Worm (Caenorhabditis elegans): Measurements from ENCODE around the gene srg-22.

DNA sequence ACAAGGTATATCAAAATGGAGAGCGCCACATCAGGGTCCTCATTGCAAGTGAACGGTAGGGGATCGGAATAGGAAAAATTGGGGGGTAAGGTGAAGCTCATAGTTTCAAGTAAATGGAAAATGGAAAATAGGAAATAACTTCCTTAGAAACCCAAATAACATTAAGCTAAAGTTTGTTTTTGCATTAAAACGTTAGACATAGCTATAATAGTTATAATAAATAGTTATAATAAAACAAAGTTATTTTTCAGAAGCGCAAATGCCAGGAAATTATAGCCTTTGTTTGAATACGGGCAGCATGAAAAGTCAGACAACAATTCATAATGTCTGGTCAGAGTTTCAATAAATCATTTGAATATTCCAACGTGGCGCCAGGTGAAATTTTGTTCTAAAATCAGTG lies 7.3 kb upstream of the srg-22 start, which contains the start of gene srg-24:
- TF ChIP-seq skn-1 (tag; optimal IDR thresholded peaks at IDR 0.05), result no peak
- no peak for TF ChIP-seq dve-1 (tag; optimal IDR thresholded peaks at IDR 0.05; ENCODE audit: insufficient read depth)
- no peak for TF ChIP-seq nhr-237 (tag; optimal IDR thresholded peaks at IDR 0.05)
- TF ChIP-seq fos-1 (tag; optimal IDR thresholded peaks at IDR 0.05), result no peak
- no peak for TF ChIP-seq Y75B8A.6 (GFP tag; IDR thresholded peaks at IDR 0.05)
- TF ChIP-seq vab-7 (GFP tag; IDR thresholded peaks at IDR 0.05), result no peak
- no peak for TF ChIP-seq lin-13 (GFP tag; optimal IDR thresholded peaks at IDR 0.05)
- no peak for TF ChIP-seq nhr-10 (tag; optimal IDR thresholded peaks at IDR 0.05)
- no peak for TF ChIP-seq mxl-2 (GFP tag; conservative IDR thresholded peaks at IDR 0.05)
- no peak for TF ChIP-seq duxl-1 (tag; optimal IDR thresholded peaks at IDR 0.05; ENCODE audit: poor library complexity)
